Worm (Caenorhabditis elegans) whole organism, late embryonic: Measurements from ENCODE around the gene C42C1.8.

Source experiments
- C38D4.7 ChIP-seq: fragments of 200-800 bp; sonication (Bioruptor generic); optimal IDR thresholded peaks from 2 replicates; lab custom pipeline; 2018; ENCODE audit warnings: mild to moderate bottlenecking, missing genetic modification characterization, moderate library complexity, missing compliant biosample characterization
- F13H6.1 ChIP-seq: sonication (generic microtip); optimal IDR thresholded peaks from 2 replicates; lab custom pipeline; 2016; ENCODE audit warnings: missing genetic modification characterization, missing compliant biosample characterization
- K02D7.2 ChIP-seq: sonication (generic microtip); optimal IDR thresholded peaks from 2 replicates; lab custom pipeline; 2017; ENCODE audit warnings: mild to moderate bottlenecking, missing genetic modification characterization, missing compliant biosample characterization
- K09A11.1 ChIP-seq: sonication (generic microtip); optimal IDR thresholded peaks from 2 replicates; lab custom pipeline; 2017; ENCODE audit warnings: antibody characterized with exemption, mild to moderate bottlenecking, missing genetic modification characterization, missing compliant biosample characterization; ENCODE audit not compliant: insufficient read depth
- Y22D7AL.16 ChIP-seq: sonication (generic microtip); optimal IDR thresholded peaks from 2 replicates; lab custom pipeline; 2016; ENCODE audit warnings: missing genetic modification characterization, missing compliant biosample characterization
- ahr-1 ChIP-seq: sonication (generic microtip); optimal IDR thresholded peaks from 2 replicates; lab custom pipeline; 2016; ENCODE audit warnings: missing genetic modification characterization, missing compliant biosample characterization
- ceh-18 ChIP-seq: sonication (generic microtip); optimal IDR thresholded peaks from 2 replicates; lab custom pipeline; 2016; ENCODE audit warnings: missing genetic modification characterization, missing compliant biosample characterization
- ceh-19 ChIP-seq: fragments of 200-800 bp; sonication (Bioruptor generic); optimal IDR thresholded peaks from 2 replicates; lab custom pipeline; 2018; ENCODE audit warnings: mild to moderate bottlenecking, missing genetic modification characterization, missing compliant biosample characterization
- ceh-2 ChIP-seq: sonication (generic microtip); optimal IDR thresholded peaks from 2 replicates; lab custom pipeline; 2016; ENCODE audit warnings: missing genotype, missing genetic modification characterization, missing compliant biosample characterization
- ceh-22 ChIP-seq: sonication (generic microtip); optimal IDR thresholded peaks from 2 replicates; lab custom pipeline; 2017; ENCODE audit warnings: missing biosample characterization, missing genetic modification characterization
- ceh-31 ChIP-seq: sonication (generic microtip); optimal IDR thresholded peaks from 2 replicates; lab custom pipeline; 2016; ENCODE audit warnings: missing genetic modification characterization, missing compliant biosample characterization
- ceh-6 ChIP-seq: fragments of 200-800 bp; sonication (Bioruptor generic); optimal IDR thresholded peaks from 2 replicates; lab custom pipeline; 2018; ENCODE audit warnings: mild to moderate bottlenecking, missing genetic modification characterization, missing compliant biosample characterization
- che-1 ChIP-seq: sonication (generic microtip); optimal IDR thresholded peaks from 2 replicates; lab custom pipeline; 2016; ENCODE audit warnings: mild to moderate bottlenecking, missing genetic modification characterization, missing compliant biosample characterization
- dmd-4 ChIP-seq: sonication (generic microtip); optimal IDR thresholded peaks from 2 replicates; lab custom pipeline; 2016; ENCODE audit warnings: borderline replicate concordance, missing genetic modification characterization, missing compliant biosample characterization
- elt-4 ChIP-seq: sonication (generic microtip); optimal IDR thresholded peaks from 2 replicates; lab custom pipeline; 2016; ENCODE audit warnings: missing genetic modification characterization, missing compliant biosample characterization
- ets-4 ChIP-seq: sonication (generic microtip); optimal IDR thresholded peaks from 2 replicates; lab custom pipeline; 2016; ENCODE audit warnings: missing genetic modification characterization, missing compliant biosample characterization
- fax-1 ChIP-seq: sonication (generic microtip); optimal IDR thresholded peaks from 2 replicates; lab custom pipeline; 2016; ENCODE audit warnings: missing genotype, missing genetic modification characterization, missing compliant biosample characterization
- hlh-13 ChIP-seq: fragments of 200-800 bp; sonication (Bioruptor generic); optimal IDR thresholded peaks from 2 replicates; lab custom pipeline; 2018; ENCODE audit warnings: mild to moderate bottlenecking, missing genetic modification characterization, missing compliant biosample characterization
- hlh-30 ChIP-seq: sonication (generic microtip); optimal IDR thresholded peaks from 2 replicates; lab custom pipeline; 2017; ENCODE audit warnings: antibody characterized with exemption, missing genetic modification characterization, missing compliant biosample characterization; ENCODE audit not compliant: insufficient read depth
- hlh-6 ChIP-seq: sonication (generic microtip); optimal IDR thresholded peaks from 2 replicates; lab custom pipeline; 2016; ENCODE audit warnings: missing genotype, missing genetic modification characterization, missing compliant biosample characterization
- lim-6 ChIP-seq: sonication (generic microtip); optimal IDR thresholded peaks from 2 replicates; lab custom pipeline; 2016; ENCODE audit warnings: missing genetic modification characterization, missing compliant biosample characterization
- madf-2 ChIP-seq: sonication (generic microtip); optimal IDR thresholded peaks from 2 replicates; lab custom pipeline; 2017; ENCODE audit warnings: missing genetic modification characterization, missing compliant biosample characterization
- nfya-1 ChIP-seq: sonication (generic microtip); optimal IDR thresholded peaks from 2 replicates; lab custom pipeline; 2017; ENCODE audit warnings: missing genetic modification characterization, mild to moderate bottlenecking, missing compliant biosample characterization, antibody characterized with exemption, moderate library complexity
- npax-4 ChIP-seq: sonication (generic microtip); optimal IDR thresholded peaks from 2 replicates; lab custom pipeline; 2016; ENCODE audit warnings: missing genetic modification characterization, missing compliant biosample characterization
- odd-2 ChIP-seq: sonication (generic microtip); optimal IDR thresholded peaks from 2 replicates; lab custom pipeline; 2017; ENCODE audit warnings: antibody characterized with exemption, mild to moderate bottlenecking, missing genetic modification characterization, missing compliant biosample characterization
- pax-1 ChIP-seq: fragments of 150-350 bp; optimal IDR thresholded peaks from 2 replicates; lab custom pipeline; 2014; ENCODE audit warnings: missing biosample characterization, missing genetic modification characterization
- pha-2 ChIP-seq: sonication (generic microtip); optimal IDR thresholded peaks from 2 replicates; lab custom pipeline; 2017; ENCODE audit warnings: mild to moderate bottlenecking, missing genetic modification characterization, missing compliant biosample characterization
- pha-4 ChIP-seq: fragments of 150-350 bp; optimal IDR thresholded peaks from 2 replicates; lab custom pipeline; 2018; ENCODE audit warnings: missing biosample characterization, missing genetic modification reagents, missing genetic modification characterization
- pqm-1 ChIP-seq: sonication (generic microtip); optimal IDR thresholded peaks from 2 replicates; lab custom pipeline; 2016; ENCODE audit warnings: missing genetic modification characterization, missing compliant biosample characterization
- ref-2 ChIP-seq: sonication (generic microtip); optimal IDR thresholded peaks from 2 replicates; lab custom pipeline; 2016; ENCODE audit warnings: missing genetic modification characterization, missing compliant biosample characterization
- sdc-2 ChIP-seq: sonication (generic microtip); optimal IDR thresholded peaks from 2 replicates; lab custom pipeline; 2016; ENCODE audit warnings: missing genotype, missing genetic modification characterization, missing compliant biosample characterization
- sox-2 ChIP-seq: fragments of 200-800 bp; sonication (Bioruptor generic); IDR thresholded peaks from 2 replicates; pipeline ENCODE4 v1.3.6; 2022; ENCODE audit warnings: missing genetic modification reagents, missing genetic modification characterization, missing compliant biosample characterization
- tbx-2 ChIP-seq: sonication (generic microtip); optimal IDR thresholded peaks from 2 replicates; lab custom pipeline; 2016; ENCODE audit warnings: missing genetic modification characterization, missing compliant biosample characterization
- ttx-3 ChIP-seq: sonication (generic microtip); optimal IDR thresholded peaks from 2 replicates; lab custom pipeline; 2016; ENCODE audit warnings: missing genetic modification reagents, missing genetic modification characterization, missing compliant biosample characterization
- unc-3 ChIP-seq, 2 experiments: fragments of 200-800 bp in 1 of 2; sonication (Bioruptor generic) in 1 of 2; sonication (generic microtip) in 1 of 2; conservative IDR thresholded peaks in 1 of 2; optimal IDR thresholded peaks in 1 of 2; 2 replicates each; pipeline versions ENCODE4 v1.3.6 to Lab custom; 2016 to 2022; ENCODE audit warnings: missing compliant biosample characterization in 2 of 2, missing genetic modification characterization in 2 of 2, missing genetic modification reagents in 1 of 2
- unc-86 ChIP-seq: sonication (generic microtip); optimal IDR thresholded peaks from 2 replicates; lab custom pipeline; 2016; ENCODE audit warnings: missing genetic modification characterization, missing compliant biosample characterization
- zip-5 ChIP-seq: sonication (generic microtip); optimal IDR thresholded peaks from 2 replicates; lab custom pipeline; 2016; ENCODE audit warnings: missing genetic modification characterization, missing compliant biosample characterization

C42C1.8 gene

DNA sequence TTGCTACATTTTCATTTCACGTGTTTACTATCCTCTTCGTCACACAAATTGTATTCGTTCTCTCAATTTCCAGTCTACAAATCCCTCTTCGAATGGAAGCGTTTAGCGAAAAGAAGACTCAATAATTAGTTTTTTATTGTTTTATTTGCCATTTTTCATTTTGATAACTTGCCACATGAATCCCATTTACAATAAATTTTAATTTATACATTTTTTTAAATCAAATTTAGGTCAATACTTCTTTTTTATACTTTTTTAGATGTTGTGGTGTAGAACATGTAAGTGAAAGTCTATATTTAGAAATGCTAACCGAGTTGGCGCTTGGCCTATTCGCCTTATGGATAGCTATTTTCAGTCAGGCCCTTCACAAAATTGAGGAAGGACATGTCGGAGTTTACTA is 3.2 kb upstream of the C42C1.8 start, which contains the start of gene erl-1:
erl-1 (plus strand) TSS at position 301 of the 400 bp plus-strand sequence.
- no peak for TF ChIP-seq K09A11.1
- TF ChIP-seq ceh-18 (tag; lab: Kevin White, UChicago): no peak
- TF ChIP-seq lim-6 (tag; lab: Kevin White, UChicago): no peak
- TF ChIP-seq hlh-6 (tag; lab: Kevin White, UChicago): no peak

DNA sequence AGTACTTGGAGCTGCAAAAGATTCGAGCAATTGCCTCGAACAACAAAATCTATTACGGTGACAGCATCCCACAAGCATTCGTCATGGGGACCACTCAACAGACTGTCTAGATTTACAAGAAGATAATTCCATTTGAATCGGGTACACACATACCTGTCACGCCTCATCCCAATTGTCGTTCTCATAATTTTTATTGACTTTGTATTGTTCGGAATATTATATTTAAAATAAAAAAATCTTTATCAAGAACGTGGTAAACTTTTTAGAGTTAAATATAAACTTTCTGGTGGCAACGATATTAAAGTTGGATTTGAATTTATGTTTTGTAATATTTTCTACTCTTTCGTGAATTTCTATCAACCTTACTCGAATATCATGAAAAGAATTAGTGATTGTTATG is 1.7 kb upstream of the C42C1.8 start, which contains the start of gene C42C1.9:
C42C1.9 (plus strand) TSS at position 301 of the 400 bp plus-strand sequence.
- TF ChIP-seq F13H6.1 (tag; lab: Kevin White, UChicago) (no peak), ahr-1 (tag; lab: Kevin White, UChicago) (no peak), odd-2 (tag; lab: Kevin White, UChicago) (no peak), ceh-19 (no peak), unc-86 (no peak), K02D7.2 (tag; lab: Kevin White, UChicago) (no peak), hlh-13 (GFP tag; lab: Kevin White, UChicago) (no peak), tbx-2 (tag; lab: Kevin White, UChicago) (no peak), C38D4.7 (no peak), dmd-4 (tag; lab: Kevin White, UChicago) (no peak), pha-4 (no peak), ceh-31 (tag; lab: Kevin White, UChicago) (no peak), ceh-18 (tag; lab: Kevin White, UChicago) (no peak), unc-3 (GFP tag; conservative IDR thresholded peaks at IDR 0.05; lab: Robert Waterston, UW) (no peak), unc-3 (tag; optimal IDR thresholded peaks at IDR 0.05; lab: Kevin White, UChicago) (no peak), che-1 (tag; lab: Kevin White, UChicago) (no peak)

DNA sequence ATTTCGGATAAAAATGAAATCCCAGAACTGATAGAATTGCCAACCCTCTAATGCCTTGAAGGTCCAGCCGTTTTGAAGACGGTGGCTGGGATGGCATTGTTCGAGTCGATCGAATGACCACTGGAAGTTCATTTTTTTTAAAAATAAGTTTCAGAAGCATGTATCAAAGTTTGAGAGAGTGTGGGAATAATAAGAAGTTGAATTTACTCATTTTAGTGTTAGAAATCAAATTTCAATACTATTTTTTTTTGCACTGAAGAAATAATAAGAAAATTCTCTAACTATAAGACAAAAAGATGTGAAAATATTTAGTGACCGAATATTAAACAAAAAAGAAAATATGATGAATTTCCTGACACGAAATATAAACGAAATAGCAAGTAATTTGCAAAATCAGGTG is 10.3 kb downstream of the C42C1.8 start, which contains the start of gene oac-59:
oac-59 (minus strand) TSS at position 101 of the 400 bp plus-strand sequence.
- TF ChIP-seq sox-2 (GFP tag; lab: Robert Waterston, UW) (no peak), F13H6.1 (tag; lab: Kevin White, UChicago) (no peak), Y22D7AL.16 (tag; lab: Kevin White, UChicago) (no peak), madf-2 (tag; lab: Kevin White, UChicago) (no peak), pqm-1 (no peak), fax-1 (tag; lab: Kevin White, UChicago) (no peak), ttx-3 (tag; lab: Kevin White, UChicago) (no peak), zip-5 (tag; lab: Kevin White, UChicago) (no peak)

DNA sequence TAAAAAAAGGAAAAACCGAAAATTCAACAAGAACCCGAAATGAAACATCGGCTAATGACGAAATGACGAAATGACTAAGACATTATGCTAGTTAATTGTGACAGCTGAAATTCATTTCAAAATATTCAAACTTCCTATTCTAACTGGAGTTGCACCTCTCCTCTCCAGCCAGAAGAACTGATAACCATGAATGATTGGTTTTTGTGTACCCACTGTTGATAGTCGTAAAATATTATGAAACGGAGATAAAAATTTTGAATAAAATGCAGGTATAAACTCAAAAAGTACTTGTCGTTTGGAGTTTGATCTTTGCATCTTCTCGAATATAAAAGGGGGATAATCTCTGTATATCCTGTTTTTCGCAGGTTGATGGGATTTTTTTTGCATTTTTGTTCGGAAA is 12.0 kb downstream of the C42C1.8 start:
- TF ChIP-seq zip-5 (tag; lab: Kevin White, UChicago): no peak
- TF ChIP-seq hlh-30 (tag; lab: Kevin White, UChicago): no peak
- TF ChIP-seq odd-2 (tag; lab: Kevin White, UChicago): no peak
- TF ChIP-seq ceh-19: no peak
- no peak for TF ChIP-seq npax-4
- no peak for TF ChIP-seq sdc-2 (tag; lab: Kevin White, UChicago)
- no peak for TF ChIP-seq elt-4 (tag; lab: Kevin White, UChicago)
- TF ChIP-seq ceh-31 (tag; lab: Kevin White, UChicago): no peak
- TF ChIP-seq Y22D7AL.16 (tag; lab: Kevin White, UChicago): no peak
- TF ChIP-seq, all 69 proteins: peak for 0

DNA sequence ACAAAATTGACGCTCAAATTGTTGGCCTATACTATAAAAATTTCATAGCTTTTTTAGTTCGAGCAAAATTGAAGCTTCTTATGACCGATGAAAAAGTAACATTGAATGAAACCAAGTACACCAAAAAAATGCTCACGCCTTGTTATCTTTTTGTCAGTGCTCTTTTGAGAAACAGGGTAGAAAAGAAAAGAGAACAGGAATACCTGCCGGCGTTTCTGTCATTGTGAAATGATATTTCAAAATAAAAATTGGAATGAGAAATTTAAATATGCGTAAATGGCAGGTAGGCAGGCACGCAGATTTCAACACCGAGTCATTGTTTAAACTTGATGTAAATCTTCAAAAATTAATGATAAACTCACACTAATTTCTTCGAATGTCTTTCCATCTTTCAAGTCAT is 13.9 kb downstream of the C42C1.8 start:
- TF ChIP-seq elt-4 (tag; lab: Kevin White, UChicago): no peak
- no peak for TF ChIP-seq lim-6 (tag; lab: Kevin White, UChicago)
- TF ChIP-seq ceh-2 (tag; lab: Kevin White, UChicago): no peak
- no peak for TF ChIP-seq madf-2 (tag; lab: Kevin White, UChicago)
- TF ChIP-seq pha-2 (tag; lab: Kevin White, UChicago): no peak
- TF ChIP-seq npax-4: no peak
- TF ChIP-seq ref-2 (tag; lab: Kevin White, UChicago): no peak
- no peak for TF ChIP-seq che-1 (tag; lab: Kevin White, UChicago)
- no peak for TF ChIP-seq nfya-1 (tag; lab: Kevin White, UChicago)
- no peak for TF ChIP-seq pqm-1
- no peak for TF ChIP-seq pax-1 (tag; lab: Kevin White, UChicago)
- TF ChIP-seq ets-4 (tag; lab: Kevin White, UChicago): no peak
- no peak for TF ChIP-seq ttx-3 (tag; lab: Kevin White, UChicago)
- TF ChIP-seq ceh-6 (GFP tag; lab: Kevin White, UChicago): no peak
- no peak for TF ChIP-seq ceh-22
